Worm (Caenorhabditis elegans): ENCODE results near the gene rcs-1.

- TF ChIP-seq ceh-82 (tag; optimal IDR thresholded peaks at IDR 0.05) (no peak), lin-11 (tag; optimal IDR thresholded peaks at IDR 0.05) (no peak), alr-1 (tag; optimal IDR thresholded peaks at IDR 0.05) (no peak), F13H6.1 (tag; optimal IDR thresholded peaks at IDR 0.05) (no peak), snpc-4 (tag; optimal IDR thresholded peaks at IDR 0.05) (no peak), unc-62 (GFP tag; optimal IDR thresholded peaks at IDR 0.05) (no peak)
Measured at ce11 chrX:8846447-8847237, 18.3 kb upstream of the rcs-1 start, which contains the start of gene C28G1.10.
